Worm (Caenorhabditis elegans): ENCODE data around the gene B0024.15.

ce11 chrV:10281374-10281773 lies 8.5 kb upstream of the B0024.15 start, which contains the start of gene lys-2:
- no peak for TF ChIP-seq tbx-2 (tag; optimal IDR thresholded peaks at IDR 0.05)
- no peak for TF ChIP-seq lsy-2 (tag; optimal IDR thresholded peaks at IDR 0.05)
- no peak for TF ChIP-seq skn-1 (tag; optimal IDR thresholded peaks at IDR 0.05)
- TF ChIP-seq fkh-10 (GFP tag; optimal IDR thresholded peaks at IDR 0.05) = no peak
- no peak for TF ChIP-seq rnt-1 (tag; optimal IDR thresholded peaks at IDR 0.05)
- no peak for TF ChIP-seq jun-1 (tag; optimal IDR thresholded peaks at IDR 0.05)
